Worm (Caenorhabditis elegans) whole organism, L4 larva: Measurements from ENCODE around the gene lin-9.

Source experiments
- Y48G9A.11 ChIP-seq: fragments of 200-800 bp; sonication (Bioruptor generic); IDR thresholded peaks from 2 replicates; pipeline ENCODE4 v1.3.6; 2022; ENCODE audit warnings: missing genetic modification reagents, missing genetic modification characterization, missing compliant biosample characterization
- aha-1 ChIP-seq: fragments of 150-350 bp; peaks from one replicate; lab custom pipeline; 2014; ENCODE audit warnings: missing biosample characterization, missing genetic modification characterization
- ama-1 ChIP-seq: fragments of 150-350 bp; optimal IDR thresholded peaks from 2 replicates; lab custom pipeline; 2014; ENCODE audit warnings: inconsistent platforms, mixed read lengths
- dmd-6 ChIP-seq: fragments of 200-800 bp; sonication (Bioruptor generic); IDR thresholded peaks from 2 replicates; pipeline ENCODE4 v1.3.6; 2022; ENCODE audit warnings: missing genetic modification reagents, missing genetic modification characterization, missing compliant biosample characterization
- dpl-1 ChIP-seq: fragments of 150-350 bp; optimal IDR thresholded peaks from 2 replicates; lab custom pipeline; 2014; ENCODE audit warnings: missing biosample characterization, missing genetic modification reagents, missing genetic modification characterization
- lin-13 ChIP-seq: fragments of 150-350 bp; optimal IDR thresholded peaks from 2 replicates; lab custom pipeline; 2014; ENCODE audit warnings: missing biosample characterization, missing genetic modification reagents, missing genetic modification characterization
- nhr-11 ChIP-seq: fragments of 150-350 bp; optimal IDR thresholded peaks from 2 replicates; lab custom pipeline; 2014; ENCODE audit warnings: missing biosample characterization, missing genetic modification characterization
- nhr-28 ChIP-seq: fragments of 150-350 bp; optimal IDR thresholded peaks from 2 replicates; lab custom pipeline; 2014; ENCODE audit warnings: missing biosample characterization, missing genetic modification characterization
- nhr-76 ChIP-seq: fragments of 150-350 bp; optimal IDR thresholded peaks from 2 replicates; lab custom pipeline; 2014; ENCODE audit warnings: missing biosample characterization, missing genetic modification characterization
- skn-1 ChIP-seq: fragments of 150-350 bp; optimal IDR thresholded peaks from 2 replicates; lab custom pipeline; 2014; ENCODE audit warnings: missing biosample characterization, missing genetic modification characterization

DNA sequence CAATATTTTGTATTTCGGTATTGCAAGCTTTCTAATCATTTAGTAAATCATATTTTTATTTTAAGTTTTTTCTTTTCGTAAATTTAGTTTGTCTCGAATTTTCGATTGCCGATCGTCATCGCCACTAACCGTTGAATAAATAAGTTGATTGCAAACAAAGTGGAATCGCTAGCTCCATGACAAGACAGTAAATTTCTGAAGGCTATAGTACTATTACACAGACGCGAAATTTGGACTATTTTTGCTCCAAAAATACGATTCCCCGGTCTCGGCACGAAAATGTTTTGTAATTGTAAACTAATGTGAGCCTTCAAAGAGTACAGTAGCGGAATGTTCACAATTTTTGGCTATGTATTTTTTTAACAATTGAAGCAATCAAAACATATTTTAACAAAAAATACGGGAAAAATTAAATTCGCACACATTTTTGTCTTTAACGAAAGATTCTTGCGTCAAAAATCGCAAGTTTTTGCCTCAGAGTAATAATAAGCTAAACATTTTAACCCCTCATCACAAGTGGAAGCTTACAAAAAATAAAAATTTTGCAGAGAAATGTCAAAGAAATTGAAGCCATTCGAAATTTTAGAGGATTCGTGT lies 7.8 kb upstream of the lin-9 start, which contains the start of gene tpk-1:
- TF ChIP-seq dpl-1 (GFP tag; lab: Kevin White, UChicago) (no peak), nhr-76 (tag; lab: Kevin White, UChicago) (no peak), aha-1 (tag; lab: Kevin White, UChicago) (no peak), skn-1 (tag; lab: Kevin White, UChicago) (no peak), lin-13 (no peak), dmd-6 (GFP tag; lab: Robert Waterston, UW) (no peak), nhr-11 (tag; lab: Kevin White, UChicago) (no peak), ama-1 (peak; percentile 68), Y48G9A.11 (GFP tag; lab: Robert Waterston, UW) (no peak), nhr-28 (tag; lab: Kevin White, UChicago) (no peak)
